Worm (Caenorhabditis elegans): ENCODE results near the gene mdt-17.

The mdt-17 gene

DNA sequence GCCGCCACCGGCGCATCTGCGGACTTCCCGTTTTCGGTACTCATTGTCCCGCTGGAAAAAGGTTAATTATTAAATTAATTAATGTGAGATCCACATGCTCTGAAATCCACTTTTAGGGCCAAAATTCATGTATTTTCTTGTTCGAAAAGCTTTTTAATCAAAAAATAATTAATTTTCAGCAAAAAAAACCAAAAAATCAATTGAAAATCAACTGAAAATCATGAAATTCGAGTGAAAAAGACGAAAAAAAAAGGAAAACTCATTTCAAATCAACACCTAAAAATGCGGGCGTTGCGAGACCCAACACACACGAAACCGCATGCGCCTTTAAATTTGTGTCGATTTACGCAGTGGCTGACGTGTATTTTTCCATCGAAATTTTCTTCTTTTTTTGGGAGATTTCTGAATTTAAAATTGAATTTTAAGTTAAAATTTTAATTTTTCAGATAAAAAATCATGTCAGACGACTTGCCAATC is 2.7 kb upstream of the mdt-17 start, which contains the start of the genes prmt-1 and cdkr-3 (continued):
- no peak for TF ChIP-seq nhr-76 (tag; optimal IDR thresholded peaks at IDR 0.05)
- no peak for TF ChIP-seq pax-3 (tag; optimal IDR thresholded peaks at IDR 0.05)
- TF ChIP-seq nhr-20 (tag; optimal IDR thresholded peaks at IDR 0.05) = no peak
- peak; percentile 45 to 74 (median 62) for TF ChIP-seq dpl-1 (GFP tag; optimal IDR thresholded peaks at IDR 0.05)
- no peak for TF ChIP-seq nhr-19 (GFP tag; conservative IDR thresholded peaks at IDR 0.05)
- TF ChIP-seq nhr-84 (tag; optimal IDR thresholded peaks at IDR 0.05) = no peak
- TF ChIP-seq zag-1 (tag; optimal IDR thresholded peaks at IDR 0.05) = no peak
- no peak for TF ChIP-seq pqm-1 (tag; optimal IDR thresholded peaks at IDR 0.05)
- no peak for TF ChIP-seq fkh-8 (tag; optimal IDR thresholded peaks at IDR 0.05)
- no peak for TF ChIP-seq irx-1 (tag; optimal IDR thresholded peaks at IDR 0.05)
- TF ChIP-seq ama-1 (optimal IDR thresholded peaks at IDR 0.05) = no peak
- TF ChIP-seq lin-15B (tag; optimal IDR thresholded peaks at IDR 0.05) = no peak
- no peak for TF ChIP-seq C04F5.9 (tag; optimal IDR thresholded peaks at IDR 0.05)
- no peak for TF ChIP-seq vab-15 (tag; optimal IDR thresholded peaks at IDR 0.05)
- no peak for TF ChIP-seq jun-1 (tag; optimal IDR thresholded peaks at IDR 0.05)
- peak; percentile 45 for TF ChIP-seq C16A3.4 (tag; optimal IDR thresholded peaks at IDR 0.05)
- TF ChIP-seq elt-3 (tag; optimal IDR thresholded peaks at IDR 0.05) = peak in 1 of 6 experiments; percentile 48
- no peak for TF ChIP-seq tlp-1 (tag; optimal IDR thresholded peaks at IDR 0.05)
- TF ChIP-seq nhr-77 (tag; optimal IDR thresholded peaks at IDR 0.05) = no peak
- TF ChIP-seq unc-130 (tag; optimal IDR thresholded peaks at IDR 0.05) = peak; percentile 35
- no peak for TF ChIP-seq mef-2 (tag; optimal IDR thresholded peaks at IDR 0.05)
- peak; percentile 77 for TF ChIP-seq rnt-1 (tag; optimal IDR thresholded peaks at IDR 0.05)
- TF ChIP-seq ets-5 (GFP tag; IDR thresholded peaks at IDR 0.05) = no peak
- no peak for TF ChIP-seq ztf-11 (tag; optimal IDR thresholded peaks at IDR 0.05)
- TF ChIP-seq lin-35 (GFP tag; optimal IDR thresholded peaks at IDR 0.05) = peak; percentile 55 to 79
- no peak for TF ChIP-seq nhr-11 (tag; optimal IDR thresholded peaks at IDR 0.05)
- peak; percentile 4 for TF ChIP-seq snpc-4 (tag; optimal IDR thresholded peaks at IDR 0.05)
- TF ChIP-seq mab-9 (GFP tag; IDR thresholded peaks at IDR 0.05) = no peak
- peak; percentile 46 for TF ChIP-seq mep-1 (tag; optimal IDR thresholded peaks at IDR 0.05)
- TF ChIP-seq grh-1 (GFP tag; IDR thresholded peaks at IDR 0.05) = no peak
- peak; percentile 13 to 59 (median 52) for TF ChIP-seq ceh-82 (tag; optimal IDR thresholded peaks at IDR 0.05)
- TF ChIP-seq efl-1 (optimal IDR thresholded peaks at IDR 0.05) = peak; percentile 55 to 66
- peak; percentile 62 to 80 for TF ChIP-seq efl-1 (GFP tag; optimal IDR thresholded peaks at IDR 0.05 in 1 of 2)
- no peak for TF ChIP-seq Y116A8C.19 (tag; optimal IDR thresholded peaks at IDR 0.05; ENCODE audit: borderline replicate concordance)

DNA sequence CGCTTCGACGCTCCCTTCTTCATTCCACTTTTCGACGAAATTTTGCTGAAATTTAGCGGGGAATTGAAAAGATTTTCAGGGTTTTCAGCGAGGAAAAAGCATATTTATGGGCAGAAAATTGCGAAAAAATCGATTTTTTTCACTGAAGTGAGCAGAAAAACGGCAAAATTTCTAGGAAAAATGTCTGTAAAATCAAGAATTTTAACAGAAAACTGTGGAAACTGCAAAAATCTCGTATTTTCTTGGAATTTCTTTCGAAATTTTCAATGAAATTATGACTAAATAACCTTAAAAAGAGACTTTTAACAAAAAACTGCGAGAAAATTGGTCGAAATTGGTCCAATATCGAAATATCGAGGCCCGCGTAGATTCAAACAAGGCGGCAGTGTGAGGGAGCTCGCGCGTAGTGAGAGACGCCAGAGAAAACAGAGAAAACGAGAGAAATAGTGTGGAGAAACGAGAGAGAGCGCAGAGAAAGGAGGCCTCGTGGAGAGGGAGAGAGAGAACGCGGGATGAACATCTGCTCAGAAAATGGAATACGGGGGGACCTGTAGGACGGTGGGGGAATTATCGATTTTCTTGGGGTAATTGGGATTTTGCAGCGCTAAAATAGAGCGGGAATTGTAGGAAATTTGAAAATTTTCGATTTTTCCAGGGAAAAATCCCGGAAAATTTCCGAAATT is 17.5 kb downstream of the mdt-17 start, which contains the start of gene swsn-1:
swsn-1 (minus strand) TSS at position 51 of the 683 bp plus-strand sequence.
- TF ChIP-seq unc-86 (tag; optimal IDR thresholded peaks at IDR 0.05) = peak; percentile 3
- peak; percentile 32 to 38 for TF ChIP-seq lsy-2 (tag; optimal IDR thresholded peaks at IDR 0.05)
- peak in 1 of 2 experiments; percentile 33 for TF ChIP-seq ztf-11 (tag; optimal IDR thresholded peaks at IDR 0.05)
- peak; percentile 64 for TF ChIP-seq nhr-47 (tag; optimal IDR thresholded peaks at IDR 0.05)
- TF ChIP-seq nhr-71 (tag; optimal IDR thresholded peaks at IDR 0.05) = peak; percentile 74
- TF ChIP-seq mdl-1 (tag; optimal IDR thresholded peaks at IDR 0.05) = peak in 1 of 2 experiments; percentile 56
- peak; percentile 41 for TF ChIP-seq xbp-1 (tag; optimal IDR thresholded peaks at IDR 0.05)
- TF ChIP-seq lin-13 (GFP tag; optimal IDR thresholded peaks at IDR 0.05) = peak; percentile 21
- TF ChIP-seq sox-4 (tag; optimal IDR thresholded peaks at IDR 0.05) = no peak
- no peak for TF ChIP-seq C34B4.2 (tag; optimal IDR thresholded peaks at IDR 0.05)
- no peak for TF ChIP-seq ama-1 (optimal IDR thresholded peaks at IDR 0.05)
- TF ChIP-seq dpl-1 (GFP tag; optimal IDR thresholded peaks at IDR 0.05) = peak in 2 of 3 experiments; percentile 35 to 47
- peak; percentile 35 for TF ChIP-seq jun-1 (tag; optimal IDR thresholded peaks at IDR 0.05)
- TF ChIP-seq unc-98 (GFP tag; IDR thresholded peaks at IDR 0.05) = no peak
- TF ChIP-seq mab-9 (GFP tag; IDR thresholded peaks at IDR 0.05) = no peak
- peak; percentile 65 for TF ChIP-seq swsn-7 (tag; optimal IDR thresholded peaks at IDR 0.05)
- peak; percentile 44 for TF ChIP-seq nhr-19 (GFP tag; conservative IDR thresholded peaks at IDR 0.05)
- peak; percentile 42 for TF ChIP-seq skn-1 (tag; optimal IDR thresholded peaks at IDR 0.05)
- TF ChIP-seq hlh-4 (tag; optimal IDR thresholded peaks at IDR 0.05) = no peak
- TF ChIP-seq F16B12.6 (tag; optimal IDR thresholded peaks at IDR 0.05) = peak; percentile 15
- TF ChIP-seq lin-14 (GFP tag; optimal IDR thresholded peaks at IDR 0.05) = peak; percentile 82
- peak; percentile 37 to 49 for TF ChIP-seq lin-35 (GFP tag; optimal IDR thresholded peaks at IDR 0.05)
- TF ChIP-seq tlp-1 (tag; optimal IDR thresholded peaks at IDR 0.05) = no peak
- TF ChIP-seq ces-1 (GFP tag; optimal IDR thresholded peaks at IDR 0.05) = no peak
- peak; percentile 27 for TF ChIP-seq irx-1 (tag; optimal IDR thresholded peaks at IDR 0.05)
- TF ChIP-seq alr-1 (tag; optimal IDR thresholded peaks at IDR 0.05; ENCODE audit: borderline replicate concordance) = no peak
- peak; percentile 29 for TF ChIP-seq dsc-1 (tag; optimal IDR thresholded peaks at IDR 0.05)

All from whole organism, L1 larva.